Worm (Caenorhabditis elegans): ENCODE data around the gene fdgt-2.

DNA sequence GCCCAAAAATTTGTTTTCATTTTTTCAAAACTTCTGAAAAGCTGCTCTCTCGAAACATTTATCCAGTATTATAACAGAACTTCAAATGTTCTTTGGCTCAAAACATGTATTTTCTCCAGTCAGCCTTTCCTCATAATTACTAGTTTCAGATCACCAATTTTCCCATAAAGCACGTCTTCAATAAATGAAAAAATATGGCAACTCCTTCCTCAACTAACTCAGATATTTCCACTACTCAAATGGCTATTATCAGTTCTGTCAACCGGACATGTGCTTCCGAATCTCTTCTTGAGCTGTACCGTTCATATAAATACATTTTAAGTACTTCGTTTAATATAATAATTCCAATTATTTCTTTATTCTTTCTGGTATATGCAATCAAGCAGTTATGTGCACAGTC lies 9.9 kb upstream of the fdgt-2 start, which contains the start of gene sra-13:
- no peak for TF ChIP-seq flt-1 (GFP tag; IDR thresholded peaks at IDR 0.05)
- no peak for TF ChIP-seq cog-1 (tag; optimal IDR thresholded peaks at IDR 0.05)
- no peak for TF ChIP-seq ref-1 (GFP tag; conservative IDR thresholded peaks at IDR 0.05)
- no peak for TF ChIP-seq tab-1 (GFP tag; IDR thresholded peaks at IDR 0.05)
- no peak for TF ChIP-seq med-1 (GFP tag; optimal IDR thresholded peaks at IDR 0.05; ENCODE audit: insufficient read depth)
